Worm (Caenorhabditis elegans) whole organism, L4 larva: Measurements from ENCODE around the gene C27B7.7.

Source experiments
- F26F4.8 ChIP-seq: fragments of 200-800 bp; sonication (Bioruptor generic); conservative IDR thresholded peaks from 2 replicates; pipeline ENCODE4 v1.3.6; 2022; ENCODE audit warnings: missing genetic modification characterization, missing compliant biosample characterization
- T20F7.1 ChIP-seq: fragments of 200-800 bp; sonication (Bioruptor generic); optimal IDR thresholded peaks from 2 replicates; lab custom pipeline; 2018; ENCODE audit warnings: mild to moderate bottlenecking, missing genetic modification characterization, missing compliant biosample characterization
- T26A8.4 ChIP-seq: fragments of 200-800 bp; sonication (Bioruptor generic); IDR thresholded peaks from 2 replicates; pipeline ENCODE4 v1.3.6; 2022; ENCODE audit warnings: missing genetic modification characterization, missing compliant biosample characterization
- Y48G9A.11 ChIP-seq: fragments of 200-800 bp; sonication (Bioruptor generic); IDR thresholded peaks from 2 replicates; pipeline ENCODE4 v1.3.6; 2022; ENCODE audit warnings: missing genetic modification reagents, missing genetic modification characterization, missing compliant biosample characterization
- Y5F2A.4 ChIP-seq: fragments of 200-800 bp; sonication (Bioruptor generic); optimal IDR thresholded peaks from 2 replicates; lab custom pipeline; 2018; ENCODE audit warnings: mild to moderate bottlenecking, missing genetic modification characterization, missing compliant biosample characterization
- ZK546.5 ChIP-seq, 2 experiments: sonication (generic microtip); optimal IDR thresholded peaks; 2 replicates each; lab custom pipeline; 2017; ENCODE audit warnings: missing biosample characterization in 2 of 2, missing genetic modification characterization in 2 of 2
- aha-1 ChIP-seq: fragments of 150-350 bp; peaks from one replicate; lab custom pipeline; 2014; ENCODE audit warnings: missing biosample characterization, missing genetic modification characterization
- ama-1 ChIP-seq: fragments of 150-350 bp; optimal IDR thresholded peaks from 2 replicates; lab custom pipeline; 2014; ENCODE audit warnings: inconsistent platforms, mixed read lengths
- ceh-28 ChIP-seq: fragments of 150-350 bp; optimal IDR thresholded peaks from 2 replicates; lab custom pipeline; 2014; ENCODE audit warnings: missing biosample characterization, missing genetic modification reagents, missing genetic modification characterization
- ces-1 ChIP-seq: fragments of 150-350 bp; sonication (generic microtip); optimal IDR thresholded peaks from 4 replicates; lab custom pipeline; 2014; ENCODE audit warnings: missing biosample characterization, missing genetic modification reagents, missing genetic modification characterization
- daf-16 ChIP-seq, 3 experiments: sonication (generic microtip); optimal IDR thresholded peaks; 2 replicates each; lab custom pipeline; 2016 to 2017; ENCODE audit warnings: missing genetic modification characterization in 3 of 3, missing genetic modification reagents in 3 of 3, mild to moderate bottlenecking in 2 of 3, missing compliant biosample characterization in 2 of 3, missing biosample characterization in 1 of 3, moderate library complexity in 1 of 3
- dmd-6 ChIP-seq: fragments of 200-800 bp; sonication (Bioruptor generic); IDR thresholded peaks from 2 replicates; pipeline ENCODE4 v1.3.6; 2022; ENCODE audit warnings: missing genetic modification reagents, missing genetic modification characterization, missing compliant biosample characterization
- dmd-8 ChIP-seq: fragments of 200-800 bp; sonication (Bioruptor generic); IDR thresholded peaks from 2 replicates; pipeline ENCODE4 v1.3.6; 2022; ENCODE audit warnings: missing genetic modification characterization, missing compliant biosample characterization
- dmd-9 ChIP-seq: fragments of 200-800 bp; sonication (Bioruptor generic); IDR thresholded peaks from 2 replicates; pipeline ENCODE4 v1.3.6; 2022; ENCODE audit warnings: missing genetic modification reagents, missing genetic modification characterization, missing compliant biosample characterization
- dpl-1 ChIP-seq: fragments of 150-350 bp; optimal IDR thresholded peaks from 2 replicates; lab custom pipeline; 2014; ENCODE audit warnings: missing biosample characterization, missing genetic modification reagents, missing genetic modification characterization
- dve-1 ChIP-seq: sonication (generic microtip); optimal IDR thresholded peaks from 2 replicates; lab custom pipeline; 2017; ENCODE audit warnings: antibody characterized with exemption, mild to moderate bottlenecking, missing genetic modification characterization, missing compliant biosample characterization; ENCODE audit not compliant: insufficient read depth
- egl-27 ChIP-seq: sonication (generic microtip); optimal IDR thresholded peaks from 3 replicates; lab custom pipeline; 2017; ENCODE audit warnings: missing biosample characterization, missing genetic modification reagents, missing genetic modification characterization
- fkh-10 ChIP-seq: fragments of 150-350 bp; optimal IDR thresholded peaks from 2 replicates; lab custom pipeline; 2014; ENCODE audit warnings: missing biosample characterization, missing genetic modification reagents, missing genetic modification characterization
- hif-1 ChIP-seq, 2 experiments: sonication (generic microtip); optimal IDR thresholded peaks; 2 replicates each; lab custom pipeline; 2016 to 2017; ENCODE audit warnings: missing compliant biosample characterization in 2 of 2, missing genetic modification characterization in 2 of 2, missing genetic modification reagents in 2 of 2, missing genotype in 2 of 2, mild to moderate bottlenecking in 1 of 2
- hlh-11 ChIP-seq: fragments of 200-800 bp; sonication (Bioruptor generic); optimal IDR thresholded peaks from 2 replicates; lab custom pipeline; 2018; ENCODE audit warnings: mild to moderate bottlenecking, missing genetic modification characterization, missing compliant biosample characterization
- hlh-30 ChIP-seq: sonication (generic microtip); optimal IDR thresholded peaks from 2 replicates; lab custom pipeline; 2017; ENCODE audit warnings: antibody characterized with exemption, mild to moderate bottlenecking, missing genetic modification characterization, missing compliant biosample characterization; ENCODE audit not compliant: insufficient read depth
- jun-1 ChIP-seq: fragments of 150-350 bp; optimal IDR thresholded peaks from 2 replicates; lab custom pipeline; 2014; ENCODE audit warnings: missing biosample characterization, missing genetic modification reagents, missing genetic modification characterization
- lin-13 ChIP-seq: fragments of 150-350 bp; optimal IDR thresholded peaks from 2 replicates; lab custom pipeline; 2014; ENCODE audit warnings: missing biosample characterization, missing genetic modification reagents, missing genetic modification characterization
- lin-15B ChIP-seq: fragments of 150-350 bp; sonication (generic microtip); optimal IDR thresholded peaks from 3 replicates; lab custom pipeline; 2014; ENCODE audit warnings: missing biosample characterization, missing genetic modification characterization
- lin-29 ChIP-seq: fragments of 200-800 bp; sonication (Bioruptor generic); IDR thresholded peaks from 2 replicates; pipeline ENCODE4 v1.3.6; 2022; ENCODE audit warnings: missing genetic modification reagents, missing genetic modification characterization, missing compliant biosample characterization
- lin-38 ChIP-seq: fragments of 200-800 bp; sonication (Bioruptor generic); IDR thresholded peaks from 2 replicates; pipeline ENCODE4 v1.3.6; 2022; ENCODE audit warnings: missing genetic modification reagents, missing genetic modification characterization, missing compliant biosample characterization
- lin-39 ChIP-seq: fragments of 150-350 bp; optimal IDR thresholded peaks from 2 replicates; lab custom pipeline; 2014; ENCODE audit warnings: missing biosample characterization, missing genetic modification reagents, missing genetic modification characterization
- mes-2 ChIP-seq: sonication (generic microtip); optimal IDR thresholded peaks from 2 replicates; lab custom pipeline; 2016; ENCODE audit warnings: missing genotype, mild to moderate bottlenecking, missing genetic modification characterization, missing compliant biosample characterization; ENCODE audit not compliant: poor library complexity, severe bottlenecking
- mxl-2 ChIP-seq: fragments of 200-800 bp; sonication (Bioruptor generic); conservative IDR thresholded peaks from 2 replicates; pipeline ENCODE4 v1.3.6; 2022; ENCODE audit warnings: missing genetic modification reagents, missing genetic modification characterization, missing compliant biosample characterization
- nhr-10 ChIP-seq: fragments of 150-350 bp; optimal IDR thresholded peaks from 2 replicates; lab custom pipeline; 2014; ENCODE audit warnings: missing biosample characterization, missing genetic modification characterization
- nhr-102 ChIP-seq: sonication (generic microtip); optimal IDR thresholded peaks from 2 replicates; lab custom pipeline; 2016; ENCODE audit warnings: mild to moderate bottlenecking, missing genetic modification characterization, moderate library complexity, missing compliant biosample characterization
- nhr-11 ChIP-seq: fragments of 150-350 bp; optimal IDR thresholded peaks from 2 replicates; lab custom pipeline; 2014; ENCODE audit warnings: missing biosample characterization, missing genetic modification characterization
- nhr-237 ChIP-seq: sonication (generic microtip); optimal IDR thresholded peaks from 2 replicates; lab custom pipeline; 2017; ENCODE audit warnings: missing biosample characterization, missing genetic modification characterization
- nhr-28 ChIP-seq: fragments of 150-350 bp; optimal IDR thresholded peaks from 2 replicates; lab custom pipeline; 2014; ENCODE audit warnings: missing biosample characterization, missing genetic modification characterization
- nhr-48 ChIP-seq: sonication (generic microtip); optimal IDR thresholded peaks from 2 replicates; lab custom pipeline; 2016; ENCODE audit warnings: mild to moderate bottlenecking, missing genetic modification characterization, missing compliant biosample characterization
- nhr-6 ChIP-seq: fragments of 150-350 bp; optimal IDR thresholded peaks from 2 replicates; lab custom pipeline; 2014; ENCODE audit warnings: missing biosample characterization, missing genetic modification characterization
- nhr-77 ChIP-seq: fragments of 150-350 bp; optimal IDR thresholded peaks from 2 replicates; lab custom pipeline; 2014; ENCODE audit warnings: missing biosample characterization, missing genetic modification characterization
- pha-4 ChIP-seq, 2 experiments: fragments of 150-350 bp in 1 of 2; fragments of 200-800 bp in 1 of 2; sonication (Bioruptor generic) in 1 of 2; IDR thresholded peaks in 1 of 2; optimal IDR thresholded peaks in 1 of 2; 2 replicates each; pipeline versions ENCODE4 v1.3.6 to Lab custom; 2014 to 2022; ENCODE audit warnings: missing genetic modification characterization in 2 of 2, missing genetic modification reagents in 2 of 2, missing biosample characterization in 1 of 2, missing compliant biosample characterization in 1 of 2
- pqm-1 ChIP-seq: sonication (generic microtip); optimal IDR thresholded peaks from 2 replicates; lab custom pipeline; 2017; ENCODE audit warnings: missing biosample characterization, missing genetic modification characterization
- rbr-2 ChIP-seq: sonication (generic microtip); optimal IDR thresholded peaks from 2 replicates; lab custom pipeline; 2016; ENCODE audit warnings: missing genotype, missing genetic modification characterization, missing compliant biosample characterization
- skn-1 ChIP-seq: fragments of 150-350 bp; optimal IDR thresholded peaks from 2 replicates; lab custom pipeline; 2014; ENCODE audit warnings: missing biosample characterization, missing genetic modification characterization
- unc-130 ChIP-seq: sonication (generic microtip); optimal IDR thresholded peaks from 2 replicates; lab custom pipeline; 2016; ENCODE audit warnings: missing genetic modification reagents, missing genetic modification characterization, missing compliant biosample characterization
- zfp-2 ChIP-seq: sonication (generic microtip); optimal IDR thresholded peaks from 2 replicates; lab custom pipeline; 2016; ENCODE audit warnings: mild to moderate bottlenecking, missing genetic modification characterization, missing compliant biosample characterization
- zfp-3 ChIP-seq: fragments of 200-800 bp; sonication (Bioruptor generic); conservative IDR thresholded peaks from 2 replicates; pipeline ENCODE4 v1.3.6; 2022; ENCODE audit warnings: missing genetic modification reagents, missing genetic modification characterization, missing compliant biosample characterization
- zip-2 ChIP-seq: fragments of 150-350 bp; optimal IDR thresholded peaks from 2 replicates; lab custom pipeline; 2014; ENCODE audit warnings: missing biosample characterization, missing genetic modification characterization
- ztf-11 ChIP-seq: fragments of 150-350 bp; optimal IDR thresholded peaks from 2 replicates; lab custom pipeline; 2014; ENCODE audit warnings: missing biosample characterization, missing genetic modification characterization
- ztf-7 ChIP-seq: fragments of 150-350 bp; optimal IDR thresholded peaks from 2 replicates; lab custom pipeline; 2014; ENCODE audit warnings: missing biosample characterization, missing genetic modification characterization

Gene C27B7.7

ce11 chrIV:8891131-8891530, 15.7 kb upstream of the C27B7.7 start, which contains the start of gene spr-2 (continued):
- TF ChIP-seq lin-29 (GFP tag; lab: Robert Waterston, UW) (no peak), lin-39 (tag; lab: Kevin White, UChicago) (no peak), hlh-11 (no peak), dmd-9 (GFP tag; lab: Robert Waterston, UW) (no peak)

ce11 chrIV:8892558-8892957, 14.3 kb upstream of the C27B7.7 start, which contains the start of gene C27B7.2:
Gene C27B7.2, plus strand, starts transcription at chrIV:8892858.
- TF ChIP-seq T26A8.4 (0 out of 2 replicates have a peak, but pooled peaks have one; percentile 25), Y48G9A.11 (GFP tag; lab: Robert Waterston, UW) (peak; percentile 46; the same call in 1 of the 2 replicates), nhr-237 (no peak), aha-1 (peak; percentile 43), nhr-102 (no peak), Y5F2A.4 (GFP tag; lab: Kevin White, UChicago) (no peak), ceh-28 (no peak), dmd-8 (0 out of 2 replicates have a peak, but pooled peaks have one; percentile 30), jun-1 (tag; lab: Kevin White, UChicago) (no peak)

ce11 chrIV:8893746-8894145, 13.1 kb upstream of the C27B7.7 start, which contains the start of gene rad-54.L2:
Gene rad-54.L2, plus strand, starts transcription at chrIV:8894077.
- TF ChIP-seq lin-13 (GFP tag; lab: Kevin White, UChicago) (peak; percentile 4), ztf-11 (tag; lab: Kevin White, UChicago) (no peak), mxl-2 (GFP tag; lab: Robert Waterston, UW) (no peak), unc-130 (GFP tag; lab: Kevin White, UChicago) (peak; percentile 24), nhr-6 (peak; percentile 52), nhr-102 (peak; percentile 32), dpl-1 (GFP tag; lab: Kevin White, UChicago) (peak; percentile 59), pha-4 (GFP tag; IDR thresholded peaks at IDR 0.05; lab: Robert Waterston, UW) (peak; percentile 50; the same call in 1 of the 2 replicates), pha-4 (tag; optimal IDR thresholded peaks at IDR 0.05; lab: Kevin White, UChicago) (peak; percentile 97), daf-16 (GFP tag; optimal IDR thresholded peaks at IDR 0.05; lab: Kevin White, UChicago) (peak in 1 of 2 experiments; percentile 24), daf-16 (tag; optimal IDR thresholded peaks at IDR 0.05; lab: Kevin White, UChicago) (peak; percentile 88), zfp-3 (no peak), lin-15B (tag; lab: Kevin White, UChicago) (peak; percentile 15), pqm-1 (tag; lab: Kevin White, UChicago) (peak; percentile 12), F26F4.8 (GFP tag; lab: Robert Waterston, UW) (no peak), ztf-7 (tag; lab: Kevin White, UChicago) (peak; percentile 5), lin-38 (GFP tag; lab: Robert Waterston, UW) (peak; percentile 87), nhr-11 (peak; percentile 8), rbr-2 (peak; percentile 60), nhr-77 (tag; lab: Kevin White, UChicago) (peak; percentile 46), aha-1 (no peak), nhr-48 (tag; lab: Kevin White, UChicago) (peak; percentile 35), ama-1 (lab: Kevin White, UChicago) (peak; percentile 72), egl-27 (no peak), dmd-6 (GFP tag; lab: Robert Waterston, UW) (peak; percentile 41; the same call in 1 of the 2 replicates), T20F7.1 (peak; percentile 77), mes-2 (tag; lab: Kevin White, UChicago) (peak; percentile 79), Y5F2A.4 (GFP tag; lab: Kevin White, UChicago) (no peak), fkh-10 (GFP tag; lab: Kevin White, UChicago) (peak; percentile 1), hif-1 (tag; optimal IDR thresholded peaks at IDR 0.05; lab: Kevin White, UChicago) (peak in 1 of 2 experiments; percentile 26), ces-1 (GFP tag; lab: Kevin White, UChicago) (no peak), nhr-28 (tag; lab: Kevin White, UChicago) (peak; percentile 59), ZK546.5 (tag; optimal IDR thresholded peaks at IDR 0.05; lab: Kevin White, UChicago) (no peak), Y48G9A.11 (GFP tag; lab: Robert Waterston, UW) (no peak), skn-1 (tag; lab: Kevin White, UChicago) (no peak), hlh-11 (peak; percentile 66), zip-2 (tag; lab: Kevin White, UChicago) (no peak), zfp-2 (tag; lab: Kevin White, UChicago) (no peak), nhr-10 (no peak), hlh-30 (tag; lab: Kevin White, UChicago) (peak; percentile 95), dve-1 (tag; lab: Kevin White, UChicago) (peak; percentile 81)
